Fruit fly (Drosophila melanogaster) S2 (cell line): ENCODE measurements around the gene Or35a.

Source experiments
- CG8478 ChIP-seq: fragments of >200 bp; optimal IDR thresholded peaks from 2 replicates; lab custom pipeline; 2018
- CTCF ChIP-seq, 2 experiments: fragments of >200 bp; optimal IDR thresholded peaks; 2 replicates each; lab custom pipeline; 2018

- TF ChIP-seq CTCF (optimal IDR thresholded peaks at IDR 0.05; lab: Kevin White, UChicago) (no peak), CG8478 (lab: Kevin White, UChicago) (no peak)
These were observed 8.6 kb downstream of the Or35a start, which contains the start of gene CG15254 for dm6 chr2L:15614728-15615127.
